Fruit fly (Drosophila melanogaster): Measurements from ENCODE around the gene FIG4.

DNA sequence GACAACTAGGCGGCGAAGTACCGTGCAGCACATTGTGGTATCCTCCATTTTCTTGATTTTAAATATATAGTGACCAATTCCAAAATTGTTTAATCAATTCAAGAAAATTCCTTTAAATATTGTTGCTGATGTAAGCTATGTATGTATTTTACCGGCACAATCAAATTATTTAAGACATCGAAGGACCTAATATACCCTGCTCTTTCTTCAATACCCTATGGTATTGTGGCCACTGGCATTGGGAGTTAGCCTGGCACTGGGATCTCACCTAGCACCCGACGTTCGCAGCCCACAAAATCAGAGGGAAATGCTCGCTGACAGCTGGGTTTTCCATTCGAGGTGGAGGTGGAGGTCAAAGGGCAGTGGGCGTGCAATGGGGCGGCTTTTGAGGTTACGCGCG, 42.8 kb upstream of the FIG4 start:
- TF ChIP-seq Eip93F (GFP tag; optimal IDR thresholded peaks at IDR 0.05), result no peak
- no peak for TF ChIP-seq Hr39 (GFP tag; optimal IDR thresholded peaks at IDR 0.05)
- no peak for TF ChIP-seq net (GFP tag; optimal IDR thresholded peaks at IDR 0.05)
- TF ChIP-seq CG6854 (GFP tag; optimal IDR thresholded peaks at IDR 0.05), result no peak
- TF ChIP-seq Sox102F (GFP tag; optimal IDR thresholded peaks at IDR 0.05), result no peak
- TF ChIP-seq CG34406 (GFP tag; optimal IDR thresholded peaks at IDR 0.05), result no peak
- no peak for TF ChIP-seq esn (GFP tag; optimal IDR thresholded peaks at IDR 0.05)
- TF ChIP-seq Eip78C (GFP tag), result no peak
- TF ChIP-seq acj6 (GFP tag; optimal IDR thresholded peaks at IDR 0.05), result no peak
- no peak for TF ChIP-seq Lpt (GFP tag; optimal IDR thresholded peaks at IDR 0.05)
- no peak for TF ChIP-seq fkh (GFP tag; optimal IDR thresholded peaks at IDR 0.05)
- TF ChIP-seq CG11902 (GFP tag; optimal IDR thresholded peaks at IDR 0.05), result no peak
